Fruit fly (Drosophila melanogaster): ENCODE results near the gene CG42238.

Gene CG42238

dm6 chr2L:20982242-20982641 is 69.7 kb downstream of the CG42238 start (continued):
- TF ChIP-seq dmrt99B (tag; optimal IDR thresholded peaks at IDR 0.05) (peak; percentile 31), lola (GFP tag; optimal IDR thresholded peaks at IDR 0.05) (peak in 1 of 3 experiments; percentile 28), CG10979 (tag; optimal IDR thresholded peaks at IDR 0.05) (peak; percentile 38), bab2 (GFP tag; optimal IDR thresholded peaks at IDR 0.05) (no peak), Hr51 (GFP tag; optimal IDR thresholded peaks at IDR 0.05) (peak in 1 of 2 experiments; percentile 9), CG8924 (tag; optimal IDR thresholded peaks at IDR 0.05) (peak; percentile 13), CG18599 (GFP tag; optimal IDR thresholded peaks at IDR 0.05) (peak; percentile 22), CG12744 (GFP tag; optimal IDR thresholded peaks at IDR 0.05) (no peak), CG3281 (GFP tag; optimal IDR thresholded peaks at IDR 0.05) (peak; percentile 10), Hmx (GFP tag; optimal IDR thresholded peaks at IDR 0.05) (no peak), CG11093 (GFP tag; IDR thresholded peaks at IDR 0.05) (no peak), salm (tag; optimal IDR thresholded peaks at IDR 0.05) (no peak), CG12391 (tag; optimal IDR thresholded peaks at IDR 0.05) (peak; percentile 19), Ets65A (GFP tag) (peak; percentile 74), Sox100B (GFP tag; optimal IDR thresholded peaks at IDR 0.05) (peak; percentile 32), Dip3 (GFP tag; optimal IDR thresholded peaks at IDR 0.05) (no peak), Mes4 (GFP tag; optimal IDR thresholded peaks at IDR 0.05) (no peak), pan (optimal IDR thresholded peaks at IDR 0.05) (no peak), pan (GFP tag; optimal IDR thresholded peaks at IDR 0.05 in 1 of 2, IDR thresholded peaks at IDR 0.05 in 1 of 2) (peak in 1 of 2 experiments; percentile 20), Hsf (GFP tag; optimal IDR thresholded peaks at IDR 0.05) (no peak), zfh1 (GFP tag; IDR thresholded peaks at IDR 0.05) (no peak), CG2120 (GFP tag; optimal IDR thresholded peaks at IDR 0.05) (peak; percentile 1), Elba2 (GFP tag; optimal IDR thresholded peaks at IDR 0.05) (no peak), cg (GFP tag; optimal IDR thresholded peaks at IDR 0.05) (no peak), fd96Cb (tag; optimal IDR thresholded peaks at IDR 0.05) (peak; percentile 29), CG8478 (optimal IDR thresholded peaks at IDR 0.05) (no peak), CG2712 (tag; optimal IDR thresholded peaks at IDR 0.05) (peak; percentile 45), mld (GFP tag; IDR thresholded peaks at IDR 0.05; ENCODE audit: partially characterized antibody) (no peak), CG14710 (tag; optimal IDR thresholded peaks at IDR 0.05) (peak; percentile 7), Xrp1 (GFP tag; IDR thresholded peaks at IDR 0.05) (peak; percentile 23; the same call in 1 of the 2 replicates), CG7839 (tag; optimal IDR thresholded peaks at IDR 0.05) (peak; percentile 7), CG18262 (tag; optimal IDR thresholded peaks at IDR 0.05) (peak; percentile 34), NfI (GFP tag; optimal IDR thresholded peaks at IDR 0.05) (peak; percentile 4), grau (tag; optimal IDR thresholded peaks at IDR 0.05) (peak; percentile 3)

- TF ChIP-seq sd (tag; optimal IDR thresholded peaks at IDR 0.05) (peak; percentile 40), salm (tag; optimal IDR thresholded peaks at IDR 0.05) (peak; percentile 22), chinmo (GFP tag; IDR thresholded peaks at IDR 0.05; ENCODE audit: partially characterized antibody) (peak; percentile 72; the same call in 1 of the 4 replicates), Pdp1 (GFP tag; optimal IDR thresholded peaks at IDR 0.05) (peak in 1 of 2 experiments; percentile 61), tll (GFP tag; optimal IDR thresholded peaks at IDR 0.05) (no peak), Rfx (GFP tag; IDR thresholded peaks at IDR 0.05) (no peak), sqz (GFP tag; optimal IDR thresholded peaks at IDR 0.05) (peak; percentile 23), kah (GFP tag; optimal IDR thresholded peaks at IDR 0.05) (peak; percentile 35), Hr78 (GFP tag; optimal IDR thresholded peaks at IDR 0.05) (peak in 1 of 2 experiments; percentile 70), CG17802 (tag; optimal IDR thresholded peaks at IDR 0.05) (no peak)
Observed at dm6 chr2L:20975594-20975993, 76.4 kb downstream of the CG42238 start.
